Fruit fly (Drosophila melanogaster): Measurements from ENCODE around the gene CG11977.

The CG11977 gene

dm6 chr3R:9006129-9006528, 8.6 kb downstream of the CG11977 start, which contains the start of the genes Prosbeta3 and Iru (continued):
- TF ChIP-seq CG7372 (GFP tag; IDR thresholded peaks at IDR 0.05) (no peak), lola (GFP tag; optimal IDR thresholded peaks at IDR 0.05) (no peak), Dp (GFP tag; optimal IDR thresholded peaks at IDR 0.05) (peak; percentile 58), NC2α (GFP tag; optimal IDR thresholded peaks at IDR 0.05) (no peak), sens-2 (GFP tag; IDR thresholded peaks at IDR 0.05) (no peak), ftz-f1 (GFP tag; optimal IDR thresholded peaks at IDR 0.05) (no peak), CG10565 (GFP tag; optimal IDR thresholded peaks at IDR 0.05) (no peak), MBD-R2 (GFP tag; IDR thresholded peaks at IDR 0.05) (peak; percentile 75), Mes4 (GFP tag; optimal IDR thresholded peaks at IDR 0.05) (no peak), tll (GFP tag; optimal IDR thresholded peaks at IDR 0.05) (peak in 1 of 2 experiments; percentile 85), CG15073 (GFP tag; optimal IDR thresholded peaks at IDR 0.05) (no peak), Sry-β (GFP tag; optimal IDR thresholded peaks at IDR 0.05) (no peak), CG10462 (GFP tag; optimal IDR thresholded peaks at IDR 0.05) (no peak), ap (GFP tag; IDR thresholded peaks at IDR 0.05) (no peak), CG4360 (GFP tag; IDR thresholded peaks at IDR 0.05) (no peak), HLH54F (GFP tag; optimal IDR thresholded peaks at IDR 0.05) (no peak), Deaf1 (tag; optimal IDR thresholded peaks at IDR 0.05) (no peak), CG15011 (GFP tag; optimal IDR thresholded peaks at IDR 0.05) (no peak), Lhr (GFP tag; optimal IDR thresholded peaks at IDR 0.05) (peak; percentile 86), Oli (tag; optimal IDR thresholded peaks at IDR 0.05) (no peak), dan (GFP tag; IDR thresholded peaks at IDR 0.05) (no peak), zen (tag; optimal IDR thresholded peaks at IDR 0.05) (no peak), jigr1 (GFP tag; IDR thresholded peaks at IDR 0.05) (no peak), CG18599 (GFP tag; optimal IDR thresholded peaks at IDR 0.05) (no peak), crp (GFP tag; optimal IDR thresholded peaks at IDR 0.05) (peak in 1 of 2 experiments; percentile 34), Sin3A (optimal IDR thresholded peaks at IDR 0.05) (peak; percentile 90), Pdp1 (GFP tag; optimal IDR thresholded peaks at IDR 0.05) (peak in 1 of 2 experiments; percentile 45), Blimp-1 (GFP tag; optimal IDR thresholded peaks at IDR 0.05) (no peak), yki (optimal IDR thresholded peaks at IDR 0.05) (no peak), hbn (GFP tag; IDR thresholded peaks at IDR 0.05; ENCODE audit: partially characterized antibody) (no peak), Dip2 (GFP tag; IDR thresholded peaks at IDR 0.05) (no peak), Ets65A (GFP tag) (peak; percentile 45), CG10979 (tag; optimal IDR thresholded peaks at IDR 0.05) (no peak), CrebB (tag; optimal IDR thresholded peaks at IDR 0.05) (no peak), Med (GFP tag) (peak; percentile 83), CG12155 (GFP tag; optimal IDR thresholded peaks at IDR 0.05) (no peak), Elba2 (GFP tag; optimal IDR thresholded peaks at IDR 0.05) (peak; percentile 61), bab2 (GFP tag; optimal IDR thresholded peaks at IDR 0.05) (peak; percentile 32), sr (GFP tag; IDR thresholded peaks at IDR 0.05) (no peak), CG2712 (tag; optimal IDR thresholded peaks at IDR 0.05) (peak; percentile 20), CoRest (tag; optimal IDR thresholded peaks at IDR 0.05) (peak; percentile 38), CG31388 (GFP tag; optimal IDR thresholded peaks at IDR 0.05) (no peak), CG8089 (GFP tag; optimal IDR thresholded peaks at IDR 0.05) (no peak), stwl (tag; optimal IDR thresholded peaks at IDR 0.05) (peak; percentile 73), grau (tag; optimal IDR thresholded peaks at IDR 0.05) (peak; percentile 8), CG9609 (GFP tag; optimal IDR thresholded peaks at IDR 0.05) (no peak), gce (GFP tag; IDR thresholded peaks at IDR 0.05) (no peak), Abd-B (GFP tag; optimal IDR thresholded peaks at IDR 0.05) (peak; percentile 0), CG17829 (tag; optimal IDR thresholded peaks at IDR 0.05) (peak; percentile 42), her (GFP tag; optimal IDR thresholded peaks at IDR 0.05) (no peak), NFAT (GFP tag; IDR thresholded peaks at IDR 0.05) (no peak)
